Worm (Caenorhabditis elegans) whole organism, young adult: ENCODE data around the gene ccz-1.
A peak's percentile ranks its signal among the peaks of the same experiment; 100 is the strongest.

Experiments
- C17E4.6 ChIP-seq: fragments of 200-800 bp; sonication (Bioruptor generic); IDR thresholded peaks from 2 replicates; pipeline ENCODE4 v1.3.6; 2022; ENCODE audit warnings: missing genetic modification reagents, missing genetic modification characterization, missing compliant biosample characterization
- F33H1.4 ChIP-seq: fragments of 200-800 bp; sonication (Bioruptor generic); IDR thresholded peaks from 2 replicates; pipeline ENCODE4 v1.3.6; 2022; ENCODE audit warnings: missing genetic modification reagents, missing genetic modification characterization, missing compliant biosample characterization
- F39B2.1 ChIP-seq: fragments of 200-800 bp; sonication (Bioruptor generic); IDR thresholded peaks from 2 replicates; pipeline ENCODE4 v1.3.6; 2022; ENCODE audit warnings: missing genetic modification reagents, missing genetic modification characterization, missing compliant biosample characterization
- F49E8.2 ChIP-seq: sonication (generic microtip); optimal IDR thresholded peaks from 3 replicates; lab custom pipeline; 2017; ENCODE audit warnings: missing genetic modification characterization, mild to moderate bottlenecking, missing compliant biosample characterization, antibody characterized with exemption, moderate library complexity; ENCODE audit not compliant: insufficient read depth
- F52B5.7 ChIP-seq: sonication (generic microtip); optimal IDR thresholded peaks from 2 replicates; lab custom pipeline; 2016; ENCODE audit warnings: mild to moderate bottlenecking, missing genetic modification characterization, missing compliant biosample characterization
- F57A8.1 ChIP-seq: fragments of 200-800 bp; sonication (Bioruptor generic); optimal IDR thresholded peaks from 2 replicates; lab custom pipeline; 2018; ENCODE audit warnings: mild to moderate bottlenecking, missing genetic modification characterization, moderate library complexity, missing compliant biosample characterization
- F57C9.4 ChIP-seq: sonication (generic microtip); optimal IDR thresholded peaks from 2 replicates; lab custom pipeline; 2017; ENCODE audit warnings: mild to moderate bottlenecking, missing genetic modification characterization, missing compliant biosample characterization
- T26A5.8 ChIP-seq: sonication (generic microtip); optimal IDR thresholded peaks from 2 replicates; lab custom pipeline; 2016; ENCODE audit warnings: missing genetic modification characterization, missing compliant biosample characterization
- Y53F4B.3 ChIP-seq: fragments of 200-800 bp; sonication (Bioruptor generic); IDR thresholded peaks from 2 replicates; pipeline ENCODE4 v1.3.6; 2022; ENCODE audit warnings: missing genetic modification reagents, missing genetic modification characterization, missing compliant biosample characterization
- Y79H2A.3 ChIP-seq: fragments of 200-800 bp; sonication (Bioruptor generic); conservative IDR thresholded peaks from 2 replicates; pipeline ENCODE4 v1.3.6; 2022; ENCODE audit warnings: missing genetic modification reagents, missing genetic modification characterization, missing compliant biosample characterization
- Y95B8A.8 ChIP-seq: fragments of 200-800 bp; sonication (Bioruptor generic); IDR thresholded peaks from 2 replicates; pipeline ENCODE4 v1.3.6; 2022; ENCODE audit warnings: missing genetic modification reagents, missing genetic modification characterization, missing compliant biosample characterization
- atf-7 ChIP-seq: sonication (generic microtip); optimal IDR thresholded peaks from 2 replicates; lab custom pipeline; 2017; ENCODE audit warnings: mild to moderate bottlenecking, missing genetic modification characterization, missing compliant biosample characterization
- bed-1 ChIP-seq: fragments of 200-800 bp; sonication (Bioruptor generic); IDR thresholded peaks from 2 replicates; pipeline ENCODE4 v1.3.6; 2022; ENCODE audit warnings: missing genetic modification reagents, missing genetic modification characterization, missing compliant biosample characterization
- cebp-1 ChIP-seq, 2 experiments: fragments of 200-800 bp in 1 of 2; sonication (Bioruptor generic) in 1 of 2; sonication (generic microtip) in 1 of 2; IDR thresholded peaks in 1 of 2; optimal IDR thresholded peaks in 1 of 2; 2 replicates each; pipeline versions ENCODE4 v1.3.6 to Lab custom; 2017 to 2022; ENCODE audit warnings: missing compliant biosample characterization in 2 of 2, missing genetic modification characterization in 2 of 2, mild to moderate bottlenecking in 1 of 2, missing genetic modification reagents in 1 of 2, moderate library complexity in 1 of 2
- ceh-100 ChIP-seq: fragments of 200-800 bp; sonication (Bioruptor generic); IDR thresholded peaks from 2 replicates; pipeline ENCODE4 v1.3.6; 2022; ENCODE audit warnings: missing genetic modification reagents, missing genetic modification characterization, missing compliant biosample characterization
- ceh-27 ChIP-seq: fragments of 200-800 bp; sonication (Bioruptor generic); optimal IDR thresholded peaks from 2 replicates; lab custom pipeline; 2018; ENCODE audit warnings: mild to moderate bottlenecking, missing genetic modification characterization, moderate library complexity, missing compliant biosample characterization
- chd-7 ChIP-seq: sonication (generic microtip); optimal IDR thresholded peaks from 2 replicates; lab custom pipeline; 2016; ENCODE audit warnings: mild to moderate bottlenecking, missing genetic modification characterization, moderate library complexity, missing compliant biosample characterization
- die-1 ChIP-seq: sonication (generic microtip); optimal IDR thresholded peaks from 2 replicates; lab custom pipeline; 2016; ENCODE audit warnings: missing genotype, mild to moderate bottlenecking, missing genetic modification characterization, missing compliant biosample characterization
- dox-1 ChIP-seq: fragments of 200-800 bp; sonication (Bioruptor generic); IDR thresholded peaks from 2 replicates; pipeline ENCODE4 v1.3.6; 2022; ENCODE audit warnings: missing genetic modification reagents, missing genetic modification characterization, missing compliant biosample characterization
- egl-18 ChIP-seq: fragments of 200-800 bp; sonication (Bioruptor generic); IDR thresholded peaks from 2 replicates; pipeline ENCODE4 v1.3.6; 2022; ENCODE audit warnings: missing genetic modification reagents, missing genetic modification characterization, missing compliant biosample characterization
- ekl-4 ChIP-seq: fragments of 200-800 bp; sonication (Bioruptor generic); IDR thresholded peaks from 2 replicates; pipeline ENCODE4 v1.3.6; 2022; ENCODE audit warnings: missing genetic modification reagents, missing genetic modification characterization, missing compliant biosample characterization
- ets-4 ChIP-seq: fragments of 200-800 bp; sonication (Bioruptor generic); optimal IDR thresholded peaks from 2 replicates; lab custom pipeline; 2018; ENCODE audit warnings: mild to moderate bottlenecking, missing genetic modification characterization, missing compliant biosample characterization
- fkh-3 ChIP-seq: sonication (generic microtip); optimal IDR thresholded peaks from 2 replicates; lab custom pipeline; 2016; ENCODE audit warnings: mild to moderate bottlenecking, missing genetic modification characterization, missing compliant biosample characterization
- him-1 ChIP-seq: sonication (generic microtip); optimal IDR thresholded peaks from 2 replicates; lab custom pipeline; 2016; ENCODE audit warnings: missing genotype, missing genetic modification reagents, missing genetic modification characterization, missing compliant biosample characterization
- hmg-1.2 ChIP-seq: fragments of 200-800 bp; sonication (Bioruptor generic); IDR thresholded peaks from 2 replicates; pipeline ENCODE4 v1.3.6; 2022; ENCODE audit warnings: missing genetic modification reagents, missing genetic modification characterization, missing compliant biosample characterization
- hmg-20 ChIP-seq: fragments of 200-800 bp; sonication (Bioruptor generic); IDR thresholded peaks from 2 replicates; pipeline ENCODE4 v1.3.6; 2022; ENCODE audit warnings: missing genetic modification reagents, missing genetic modification characterization, missing compliant biosample characterization
- lin-26 ChIP-seq: fragments of 200-800 bp; sonication (Bioruptor generic); IDR thresholded peaks from 2 replicates; pipeline ENCODE4 v1.3.6; 2022; ENCODE audit warnings: missing genetic modification reagents, missing genetic modification characterization, missing compliant biosample characterization
- lin-35 ChIP-seq, 3 experiments: fragments of 150-350 bp in 2 of 3; sonication (generic microtip) in 1 of 3; optimal IDR thresholded peaks; 2 replicates each; lab custom pipeline; 2014 to 2018; ENCODE audit warnings: missing biosample characterization in 3 of 3, missing genetic modification characterization in 3 of 3, missing genetic modification reagents in 3 of 3
- lin-40 ChIP-seq: sonication (generic microtip); optimal IDR thresholded peaks from 2 replicates; lab custom pipeline; 2016; ENCODE audit warnings: missing genetic modification characterization, mild to moderate bottlenecking, missing compliant biosample characterization, missing genotype, missing genetic modification reagents
- lsy-27 ChIP-seq: sonication (generic microtip); optimal IDR thresholded peaks from 2 replicates; lab custom pipeline; 2017; ENCODE audit warnings: missing genetic modification characterization, mild to moderate bottlenecking, missing compliant biosample characterization, antibody characterized with exemption, missing genotype, borderline replicate concordance; ENCODE audit not compliant: insufficient read depth
- madf-6 ChIP-seq: fragments of 200-800 bp; sonication (Bioruptor generic); IDR thresholded peaks from 2 replicates; pipeline ENCODE4 v1.3.6; 2022; ENCODE audit warnings: missing genetic modification reagents, missing genetic modification characterization, missing compliant biosample characterization
- madf-8 ChIP-seq: fragments of 200-800 bp; sonication (Bioruptor generic); conservative IDR thresholded peaks from 2 replicates; pipeline ENCODE4 v1.3.6; 2022; ENCODE audit warnings: missing genetic modification reagents, missing genetic modification characterization, missing compliant biosample characterization
- mcd-1 ChIP-seq: fragments of 200-800 bp; sonication (Bioruptor generic); IDR thresholded peaks from 2 replicates; pipeline ENCODE4 v1.3.6; 2022; ENCODE audit warnings: missing genetic modification reagents, missing genetic modification characterization, missing compliant biosample characterization
- mes-4 ChIP-seq: sonication (generic microtip); optimal IDR thresholded peaks from 2 replicates; lab custom pipeline; 2016; ENCODE audit warnings: missing genotype, missing genetic modification characterization, missing compliant biosample characterization
- nhr-120 ChIP-seq: fragments of 200-800 bp; sonication (Bioruptor generic); IDR thresholded peaks from 2 replicates; pipeline ENCODE4 v1.3.6; 2022; ENCODE audit warnings: missing genetic modification characterization, missing compliant biosample characterization
- pha-4 ChIP-seq: fragments of 150-350 bp; sonication (generic microtip); optimal IDR thresholded peaks from 2 replicates; lab custom pipeline; 2014; ENCODE audit warnings: missing biosample characterization, missing genetic modification reagents, missing genetic modification characterization
- sdz-38 ChIP-seq: sonication (generic microtip); optimal IDR thresholded peaks from 2 replicates; lab custom pipeline; 2016; ENCODE audit warnings: missing genotype, missing genetic modification characterization, missing compliant biosample characterization
- snpc-1.1 ChIP-seq: sonication (generic microtip); optimal IDR thresholded peaks from 2 replicates; lab custom pipeline; 2017; ENCODE audit warnings: missing genetic modification characterization, mild to moderate bottlenecking, missing compliant biosample characterization, antibody characterized with exemption, moderate library complexity, missing genotype, missing genetic modification reagents; ENCODE audit not compliant: insufficient read depth
- snpc-3.4 ChIP-seq: sonication (generic microtip); optimal IDR thresholded peaks from 2 replicates; lab custom pipeline; 2017; ENCODE audit warnings: missing genetic modification characterization, mild to moderate bottlenecking, missing compliant biosample characterization, antibody characterized with exemption, moderate library complexity, missing genotype, missing genetic modification reagents
- snpc-4 ChIP-seq, 5 experiments: fragments of 150-350 bp in 1 of 5; sonication (generic microtip) in 4 of 5; optimal IDR thresholded peaks; 2 replicates each; lab custom pipeline; 2014 to 2018; ENCODE audit warnings: missing genetic modification characterization in 5 of 5, missing biosample characterization in 3 of 5, antibody characterized with exemption in 2 of 5, mild to moderate bottlenecking in 2 of 5, missing compliant biosample characterization in 2 of 5, missing genotype in 2 of 5, moderate library complexity in 2 of 5, missing genetic modification reagents in 1 of 5
- sptf-2 ChIP-seq: fragments of 200-800 bp; sonication (Bioruptor generic); optimal IDR thresholded peaks from 2 replicates; lab custom pipeline; 2018; ENCODE audit warnings: mild to moderate bottlenecking, missing genetic modification characterization, missing compliant biosample characterization
- tbp1 ChIP-seq: fragments of 200-800 bp; sonication (Bioruptor generic); optimal IDR thresholded peaks from 2 replicates; lab custom pipeline; 2018; ENCODE audit warnings: mild to moderate bottlenecking, missing genetic modification characterization, missing compliant biosample characterization
- tlf-1 ChIP-seq: fragments of 200-800 bp; sonication (Bioruptor generic); optimal IDR thresholded peaks from 2 replicates; lab custom pipeline; 2018; ENCODE audit warnings: mild to moderate bottlenecking, missing genetic modification characterization, missing compliant biosample characterization
- unc-130 ChIP-seq: sonication (generic microtip); optimal IDR thresholded peaks from 2 replicates; lab custom pipeline; 2016; ENCODE audit warnings: missing genetic modification reagents, missing genetic modification characterization, missing compliant biosample characterization
- ztf-28 ChIP-seq: fragments of 200-800 bp; sonication (Bioruptor generic); IDR thresholded peaks from 2 replicates; pipeline ENCODE4 v1.3.6; 2022; ENCODE audit warnings: missing genetic modification reagents, missing genetic modification characterization, missing compliant biosample characterization
- ztf-3 ChIP-seq: fragments of 200-800 bp; sonication (Bioruptor generic); optimal IDR thresholded peaks from 2 replicates; lab custom pipeline; 2018; ENCODE audit warnings: mild to moderate bottlenecking, missing genetic modification characterization, missing compliant biosample characterization
- ztf-6 ChIP-seq: fragments of 200-800 bp; sonication (Bioruptor generic); IDR thresholded peaks from 2 replicates; pipeline ENCODE4 v1.3.6; 2022; ENCODE audit warnings: missing genetic modification reagents, missing genetic modification characterization, missing compliant biosample characterization

The ccz-1 gene

DNA sequence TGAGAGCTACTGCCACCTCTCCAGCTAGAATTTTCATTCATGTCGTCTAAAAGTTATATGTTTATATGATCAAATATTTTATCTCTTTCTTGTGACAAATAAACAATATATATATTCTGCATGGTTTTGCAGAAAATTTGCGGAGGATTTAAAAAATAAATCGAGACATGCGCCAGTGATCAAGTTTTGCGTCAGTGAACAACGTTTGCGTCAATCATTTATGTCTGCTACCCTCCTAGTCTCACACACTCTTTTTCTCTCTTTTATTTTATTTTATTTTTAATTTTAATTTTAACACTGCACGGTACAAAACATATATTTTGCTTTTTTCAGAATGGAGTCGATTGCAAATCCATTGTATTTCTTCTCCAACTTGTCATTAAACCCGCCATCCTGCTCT is at the start of gene ccz-1, which contains the start of gene tag-65:
ccz-1 (plus strand) TSS at position 334 of the 400 bp plus-strand sequence.
tag-65 (minus strand) TSS at position 46 of the 400 bp plus-strand sequence.
- TF ChIP-seq cebp-1 (GFP tag; IDR thresholded peaks at IDR 0.05; lab: Robert Waterston, UW) (no peak), cebp-1 (tag; optimal IDR thresholded peaks at IDR 0.05; lab: Kevin White, UChicago) (peak; percentile 74), ztf-28 (GFP tag; lab: Robert Waterston, UW) (no peak), nhr-120 (no peak), ceh-27 (peak; percentile 35), hmg-1.2 (GFP tag; lab: Robert Waterston, UW) (peak; percentile 98), tbp1 (GFP tag; lab: Kevin White, UChicago) (peak; percentile 64), fkh-3 (tag; lab: Kevin White, UChicago) (no peak), Y79H2A.3 (GFP tag; lab: Robert Waterston, UW) (no peak), madf-8 (GFP tag; lab: Robert Waterston, UW) (peak; percentile 68), mcd-1 (GFP tag; lab: Robert Waterston, UW) (peak; percentile 88), unc-130 (GFP tag; lab: Kevin White, UChicago) (peak; percentile 44), him-1 (tag; lab: Kevin White, UChicago) (peak; percentile 5), hmg-20 (GFP tag; lab: Robert Waterston, UW) (0 out of 2 replicates have a peak, but pooled peaks have one; percentile 55), F33H1.4 (GFP tag; lab: Robert Waterston, UW) (peak; percentile 70), T26A5.8 (no peak), atf-7 (peak; percentile 30), lin-26 (GFP tag; lab: Robert Waterston, UW) (no peak), dox-1 (GFP tag; lab: Robert Waterston, UW) (peak; percentile 77), chd-7 (tag; lab: Kevin White, UChicago) (no peak), die-1 (no peak), sptf-2 (GFP tag; lab: Kevin White, UChicago) (no peak), snpc-4 (GFP tag; optimal IDR thresholded peaks at IDR 0.05; lab: Kevin White, UChicago) (peak; percentile 44), snpc-4 (tag; optimal IDR thresholded peaks at IDR 0.05; lab: Kevin White, UChicago) (peak; percentile 50 to 82 (median 74)), F57C9.4 (tag; lab: Kevin White, UChicago) (no peak), snpc-3.4 (peak; percentile 55), Y53F4B.3 (no peak), F57A8.1 (GFP tag; lab: Kevin White, UChicago) (no peak), tlf-1 (peak; percentile 77), lin-40 (peak; percentile 85), F39B2.1 (GFP tag; lab: Robert Waterston, UW) (no peak), mes-4 (tag; lab: Kevin White, UChicago) (no peak), ztf-6 (GFP tag; lab: Robert Waterston, UW) (no peak), lsy-27 (tag; lab: Kevin White, UChicago) (no peak), egl-18 (GFP tag; lab: Robert Waterston, UW) (no peak), F49E8.2 (tag; lab: Kevin White, UChicago) (peak; percentile 32), ets-4 (GFP tag; lab: Kevin White, UChicago) (no peak), snpc-1.1 (tag; lab: Kevin White, UChicago) (peak; percentile 23), ekl-4 (GFP tag; lab: Robert Waterston, UW) (peak; percentile 84), pha-4 (tag; lab: Kevin White, UChicago) (peak; percentile 13), madf-6 (peak; percentile 85), ceh-100 (peak; percentile 79), ztf-3 (no peak), Y95B8A.8 (GFP tag; lab: Robert Waterston, UW) (no peak), sdz-38 (tag; lab: Kevin White, UChicago) (no peak), C17E4.6 (GFP tag; lab: Robert Waterston, UW) (no peak), bed-1 (GFP tag; lab: Robert Waterston, UW) (no peak), F52B5.7 (tag; lab: Kevin White, UChicago) (no peak), lin-35 (GFP tag; optimal IDR thresholded peaks at IDR 0.05; lab: Kevin White, UChicago) (peak in 1 of 3 experiments; percentile 89)
